Worm (Caenorhabditis elegans): ENCODE data around the gene tre-2.
A peak's percentile ranks its signal among the peaks of the same experiment; 100 is the strongest.

The tre-2 gene

DNA sequence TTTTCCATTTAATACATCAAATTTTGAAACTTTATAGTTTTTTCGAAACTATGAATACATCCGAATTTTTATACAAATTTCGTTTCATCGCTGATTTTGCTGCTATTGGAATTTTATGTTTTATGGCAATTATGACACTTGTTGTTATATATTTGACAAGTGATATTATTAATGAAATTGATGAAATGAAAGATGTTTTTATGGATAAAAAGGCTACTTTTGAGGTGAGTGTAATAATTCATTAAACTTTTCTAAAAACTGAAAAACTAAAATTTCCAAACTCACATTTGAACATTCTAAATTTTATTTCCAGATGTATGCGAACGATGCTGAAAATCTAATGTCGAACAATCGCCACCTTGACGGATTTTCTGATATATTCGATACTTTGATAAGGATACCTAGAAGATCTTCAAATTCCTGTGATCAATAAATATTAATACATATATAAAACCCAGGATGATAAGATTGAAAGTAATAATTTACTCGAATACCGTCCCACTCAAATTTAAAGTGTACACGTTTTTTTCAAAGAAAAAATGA lies 22.8 kb upstream of the tre-2 start, which contains the start of the genes T22D1.17 and T22D1.8:
Gene T22D1.17 (plus strand): TSS at position 51 of the 543 bp plus-strand sequence.
Gene T22D1.8 (minus strand): TSS at position 402 of the 543 bp plus-strand sequence.
- TF ChIP-seq ztf-11 (tag; optimal IDR thresholded peaks at IDR 0.05), result no peak
- TF ChIP-seq ceh-83 (GFP tag; optimal IDR thresholded peaks at IDR 0.05), result no peak
- no peak for TF ChIP-seq tbx-8 (GFP tag; optimal IDR thresholded peaks at IDR 0.05)

- TF ChIP-seq lin-32 (GFP tag; optimal IDR thresholded peaks at IDR 0.05) (no peak), nhr-12 (tag; optimal IDR thresholded peaks at IDR 0.05) (no peak), nhr-28 (tag; optimal IDR thresholded peaks at IDR 0.05) (no peak), hlh-1 (tag; optimal IDR thresholded peaks at IDR 0.05) (no peak), pha-4 (tag; optimal IDR thresholded peaks at IDR 0.05) (no peak), elt-3 (tag; optimal IDR thresholded peaks at IDR 0.05) (no peak), ceh-83 (GFP tag; optimal IDR thresholded peaks at IDR 0.05) (no peak), ham-2 (GFP tag; optimal IDR thresholded peaks at IDR 0.05) (no peak), unc-120 (tag; optimal IDR thresholded peaks at IDR 0.05; ENCODE audit: poor library complexity, severe bottlenecking) (no peak), mab-5 (tag; optimal IDR thresholded peaks at IDR 0.05) (no peak), cnd-1 (tag; optimal IDR thresholded peaks at IDR 0.05) (no peak)
Observed at ce11 chrIV:6905428-6905827, 22.2 kb upstream of the tre-2 start.

ce11 chrIV:6904606-6905005 lies 21.4 kb upstream of the tre-2 start:
- TF ChIP-seq sem-2 (GFP tag; optimal IDR thresholded peaks at IDR 0.05), result no peak
- TF ChIP-seq unc-62 (GFP tag; optimal IDR thresholded peaks at IDR 0.05), result no peak
- no peak for TF ChIP-seq tbx-8 (GFP tag; optimal IDR thresholded peaks at IDR 0.05)
- TF ChIP-seq nhr-237 (tag; optimal IDR thresholded peaks at IDR 0.05), result no peak
- TF ChIP-seq nhr-2 (tag; optimal IDR thresholded peaks at IDR 0.05), result no peak

DNA sequence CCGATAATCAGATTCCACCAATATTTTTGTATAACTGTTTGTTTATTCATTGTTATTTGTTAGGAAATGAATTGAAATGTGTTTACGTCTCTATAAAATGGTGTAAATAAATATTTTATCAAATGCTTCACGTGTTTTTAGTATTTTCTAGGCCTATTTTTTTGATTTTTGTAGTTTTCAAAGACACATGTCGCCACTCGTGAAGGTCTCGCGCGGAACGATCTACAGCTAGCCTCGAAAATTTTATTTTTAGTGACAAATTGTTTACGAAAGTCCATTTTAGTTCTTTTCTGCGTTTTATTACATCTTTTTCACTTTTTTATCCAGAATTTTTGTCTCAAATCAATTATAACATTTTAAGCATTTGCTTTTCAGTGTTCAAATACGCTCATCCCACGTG lies 20.3 kb upstream of the tre-2 start, which contains the start of gene T22D1.5:
Gene T22D1.5 (plus strand): TSS at position 376 of the 400 bp plus-strand sequence.
- TF ChIP-seq hlh-1 (tag; optimal IDR thresholded peaks at IDR 0.05) (no peak), nhr-2 (tag; optimal IDR thresholded peaks at IDR 0.05) (no peak), ceh-43 (GFP tag; optimal IDR thresholded peaks at IDR 0.05) (no peak), unc-120 (tag; optimal IDR thresholded peaks at IDR 0.05; ENCODE audit: poor library complexity, severe bottlenecking) (no peak), tbx-8 (GFP tag; optimal IDR thresholded peaks at IDR 0.05) (no peak), sem-2 (GFP tag; optimal IDR thresholded peaks at IDR 0.05) (no peak), elt-1 (tag; optimal IDR thresholded peaks at IDR 0.05; ENCODE audit: borderline replicate concordance, insufficient read depth) (no peak), bed-3 (GFP tag; optimal IDR thresholded peaks at IDR 0.05) (no peak), sptf-1 (tag; optimal IDR thresholded peaks at IDR 0.05) (no peak), M03D4.4 (tag; optimal IDR thresholded peaks at IDR 0.05) (no peak)

DNA sequence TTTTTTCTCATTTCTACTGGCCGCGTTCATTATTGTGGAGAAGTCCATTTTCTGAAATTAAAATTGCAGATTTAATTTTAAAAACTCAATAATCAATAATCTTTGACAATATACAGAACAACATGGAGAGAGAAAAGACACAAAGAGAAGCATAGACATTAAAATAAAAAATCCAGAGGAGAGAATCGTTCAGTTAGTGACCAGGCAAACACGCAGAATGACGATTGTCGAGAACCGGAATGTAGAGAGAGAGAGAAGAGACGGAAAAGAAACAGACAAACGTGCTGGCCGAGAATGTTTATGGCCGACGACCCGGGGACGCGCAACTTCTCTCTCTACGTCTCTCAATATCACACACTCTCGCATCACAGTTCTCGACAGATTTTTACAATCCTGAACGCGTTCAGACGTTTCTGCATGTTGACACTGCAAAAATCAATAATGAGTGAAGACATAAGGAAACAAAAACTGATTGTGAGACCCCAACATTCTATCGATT lies 4.4 kb upstream of the tre-2 start, which contains the start of the genes T05A12.3 and T05A12.4:
Gene T05A12.3 (minus strand): TSS at position 51 of the 499 bp plus-strand sequence.
Gene T05A12.4 (plus strand): TSS at position 348 of the 499 bp plus-strand sequence.
- TF ChIP-seq ces-1 (GFP tag; optimal IDR thresholded peaks at IDR 0.05), result peak; percentile 5
- TF ChIP-seq lsy-2 (tag; optimal IDR thresholded peaks at IDR 0.05), result peak; percentile 24
- TF ChIP-seq M03D4.4 (tag; optimal IDR thresholded peaks at IDR 0.05), result no peak
- no peak for TF ChIP-seq elt-1 (tag; optimal IDR thresholded peaks at IDR 0.05; ENCODE audit: borderline replicate concordance, insufficient read depth)
- peak; percentile 27 for TF ChIP-seq drap-1 (GFP tag; optimal IDR thresholded peaks at IDR 0.05)

ce11 chrIV:6881183-6881582 lies 2.1 kb downstream of the tre-2 start:
- TF ChIP-seq ces-1 (GFP tag; optimal IDR thresholded peaks at IDR 0.05) (peak; percentile 57), mep-1 (tag; optimal IDR thresholded peaks at IDR 0.05) (no peak), unc-120 (tag; optimal IDR thresholded peaks at IDR 0.05; ENCODE audit: poor library complexity, severe bottlenecking) (no peak), nhr-12 (tag; optimal IDR thresholded peaks at IDR 0.05) (no peak), sem-2 (GFP tag; optimal IDR thresholded peaks at IDR 0.05) (no peak), nhr-237 (tag; optimal IDR thresholded peaks at IDR 0.05) (no peak), lin-13 (tag; optimal IDR thresholded peaks at IDR 0.05) (no peak), blmp-1 (tag; optimal IDR thresholded peaks at IDR 0.05) (no peak), bed-3 (GFP tag; optimal IDR thresholded peaks at IDR 0.05) (no peak), hlh-1 (tag; optimal IDR thresholded peaks at IDR 0.05) (peak; percentile 45), cnd-1 (tag; optimal IDR thresholded peaks at IDR 0.05) (no peak), ham-2 (GFP tag; optimal IDR thresholded peaks at IDR 0.05) (no peak), mls-2 (tag; optimal IDR thresholded peaks at IDR 0.05) (no peak), nhr-2 (tag; optimal IDR thresholded peaks at IDR 0.05) (no peak), M03D4.4 (tag; optimal IDR thresholded peaks at IDR 0.05) (no peak), drap-1 (GFP tag; optimal IDR thresholded peaks at IDR 0.05) (no peak), ceh-39 (tag; optimal IDR thresholded peaks at IDR 0.05) (no peak), nhr-28 (tag; optimal IDR thresholded peaks at IDR 0.05) (no peak), nhr-76 (tag; optimal IDR thresholded peaks at IDR 0.05) (no peak), mab-5 (tag; optimal IDR thresholded peaks at IDR 0.05) (no peak), elt-1 (tag; optimal IDR thresholded peaks at IDR 0.05; ENCODE audit: borderline replicate concordance, insufficient read depth) (no peak), unc-62 (GFP tag; optimal IDR thresholded peaks at IDR 0.05) (peak; percentile 21), sptf-1 (tag; optimal IDR thresholded peaks at IDR 0.05) (no peak), tbx-8 (GFP tag; optimal IDR thresholded peaks at IDR 0.05) (no peak), ztf-11 (tag; optimal IDR thresholded peaks at IDR 0.05) (no peak)

All from whole organism, mixed stage, embryonic.